Fruit fly (Drosophila melanogaster) whole organism, embryonic: ENCODE data around the gene CG6067.

Source experiments
- Abd-B ChIP-seq: fragments of 200-800 bp; sonication (Bioruptor generic); optimal IDR thresholded peaks from 2 replicates; lab custom pipeline; 2018; ENCODE audit warnings: missing biosample characterization, mild to moderate bottlenecking, missing genetic modification characterization, moderate library complexity
- CG10147 ChIP-seq: fragments of 200-800 bp; sonication (Bioruptor generic); optimal IDR thresholded peaks from 2 replicates; lab custom pipeline; 2019; ENCODE audit warnings: missing biosample characterization, mild to moderate bottlenecking, missing genetic modification characterization, moderate library complexity
- CG10209 ChIP-seq: fragments of 200-800 bp; sonication (Bioruptor generic); optimal IDR thresholded peaks from 3 replicates; lab custom pipeline; 2017; ENCODE audit warnings: missing biosample characterization, mild to moderate bottlenecking, missing genetic modification characterization, missing genetic modification reagents
- CG10274 ChIP-seq: fragments of 200-800 bp; sonication (Bioruptor generic); optimal IDR thresholded peaks from 3 replicates; lab custom pipeline; 2017; ENCODE audit warnings: missing biosample characterization, mild to moderate bottlenecking, missing genetic modification characterization
- CG10321 ChIP-seq: fragments of 200-800 bp; sonication (Bioruptor generic); IDR thresholded peaks from 2 replicates; pipeline ENCODE4 v1.3.6; 2022; ENCODE audit warnings: missing biosample characterization, missing genetic modification characterization
- CG10431 ChIP-seq: fragments of 200-800 bp; sonication (Bioruptor generic); optimal IDR thresholded peaks from 3 replicates; lab custom pipeline; 2018; ENCODE audit warnings: missing biosample characterization, mild to moderate bottlenecking, missing genetic modification characterization
- CG10979 ChIP-seq: fragments of 200-800 bp; sonication (Bioruptor generic); optimal IDR thresholded peaks from 2 replicates; lab custom pipeline; 2018; ENCODE audit warnings: missing biosample characterization, mild to moderate bottlenecking, missing genetic modification characterization, moderate library complexity
- CG11085 ChIP-seq: fragments of 200-800 bp; sonication (Bioruptor generic); IDR thresholded peaks from 2 replicates; pipeline ENCODE4 v1.3.6; 2022; ENCODE audit warnings: missing biosample characterization, missing genetic modification characterization
- CG11398 ChIP-seq: fragments of 200-800 bp; sonication (Bioruptor generic); optimal IDR thresholded peaks from 2 replicates; lab custom pipeline; 2016; ENCODE audit warnings: missing biosample characterization, missing genetic modification characterization
- CG12071 ChIP-seq: fragments of 200-800 bp; sonication (Bioruptor generic); optimal IDR thresholded peaks from 3 replicates; lab custom pipeline; 2018; ENCODE audit warnings: missing biosample characterization, mild to moderate bottlenecking, missing genetic modification characterization
- CG12155 ChIP-seq: fragments of 200-800 bp; sonication (Bioruptor generic); optimal IDR thresholded peaks from 3 replicates; lab custom pipeline; 2016; ENCODE audit warnings: missing biosample characterization, missing genetic modification characterization
- CG13775 ChIP-seq: fragments of 200-800 bp; sonication (Bioruptor generic); optimal IDR thresholded peaks from 3 replicates; lab custom pipeline; 2017; ENCODE audit warnings: missing biosample characterization, mild to moderate bottlenecking, missing genetic modification characterization
- CG14014 ChIP-seq: fragments of 200-800 bp; sonication (Bioruptor generic); IDR thresholded peaks from 2 replicates; pipeline ENCODE4 v1.3.6; 2022; ENCODE audit warnings: missing biosample characterization, missing genetic modification characterization
- CG1529 ChIP-seq: fragments of 200-800 bp; sonication (Bioruptor generic); optimal IDR thresholded peaks from 3 replicates; lab custom pipeline; 2018; ENCODE audit warnings: missing biosample characterization, missing genetic modification characterization
- CG17612 ChIP-seq: fragments of 200-800 bp; sonication (Bioruptor generic); IDR thresholded peaks from 2 replicates; pipeline ENCODE4 v1.3.6; 2022; ENCODE audit warnings: missing biosample characterization, missing genetic modification characterization
- CG18011 ChIP-seq: fragments of 200-800 bp; sonication (Bioruptor generic); optimal IDR thresholded peaks from 2 replicates; lab custom pipeline; 2017; ENCODE audit warnings: missing biosample characterization, missing genetic modification characterization, mild to moderate bottlenecking, moderate library complexity, missing genotype
- CG2120 ChIP-seq: fragments of 200-800 bp; sonication (Bioruptor generic); optimal IDR thresholded peaks from 3 replicates; lab custom pipeline; 2016; ENCODE audit warnings: missing biosample characterization, missing genetic modification characterization
- CG31365 ChIP-seq: fragments of 200-800 bp; sonication (Bioruptor generic); optimal IDR thresholded peaks from 2 replicates; lab custom pipeline; 2018; ENCODE audit warnings: missing biosample characterization, mild to moderate bottlenecking, missing genetic modification characterization
- CG31388 ChIP-seq: fragments of 200-800 bp; sonication (Bioruptor generic); optimal IDR thresholded peaks from 2 replicates; lab custom pipeline; 2016; ENCODE audit warnings: missing biosample characterization, missing genetic modification characterization
- CG4282 ChIP-seq: fragments of 200-800 bp; sonication (Bioruptor generic); optimal IDR thresholded peaks from 2 replicates; lab custom pipeline; 2016; ENCODE audit warnings: missing biosample characterization, missing genetic modification characterization
- CG4404 ChIP-seq: fragments of 200-800 bp; sonication (Bioruptor generic); IDR thresholded peaks from 2 replicates; pipeline ENCODE4 v1.3.6; 2022; ENCODE audit warnings: missing biosample characterization, missing genetic modification characterization
- CG4820 ChIP-seq: fragments of 200-800 bp; sonication (Bioruptor generic); optimal IDR thresholded peaks from 3 replicates; lab custom pipeline; 2016; ENCODE audit warnings: missing biosample characterization, missing genetic modification characterization
- CG5180 ChIP-seq: fragments of 200-800 bp; sonication (Bioruptor generic); optimal IDR thresholded peaks from 3 replicates; lab custom pipeline; 2017; ENCODE audit warnings: missing biosample characterization, missing genetic modification characterization, mild to moderate bottlenecking, moderate library complexity, missing genetic modification reagents
- CG6654 ChIP-seq: fragments of 200-800 bp; sonication (Bioruptor generic); optimal IDR thresholded peaks from 2 replicates; lab custom pipeline; 2017; ENCODE audit warnings: missing biosample characterization, mild to moderate bottlenecking, missing genetic modification characterization
- CG7357 ChIP-seq: fragments of 200-800 bp; sonication (Bioruptor generic); IDR thresholded peaks from 3 replicates; pipeline ENCODE4 v1.3.6; 2022; ENCODE audit warnings: missing biosample characterization, missing genetic modification characterization
- CG8944 ChIP-seq: fragments of 200-800 bp; sonication (Bioruptor generic); optimal IDR thresholded peaks from 3 replicates; lab custom pipeline; 2016; ENCODE audit warnings: missing biosample characterization, missing genetic modification characterization
- H15 ChIP-seq: fragments of 200-800 bp; sonication (Bioruptor generic); IDR thresholded peaks from 3 replicates; pipeline ENCODE4 v1.3.6; 2022; ENCODE audit warnings: missing biosample characterization, missing genetic modification characterization
- Hey ChIP-seq: fragments of 200-800 bp; sonication (Bioruptor generic); optimal IDR thresholded peaks from 3 replicates; lab custom pipeline; 2018; ENCODE audit warnings: missing biosample characterization, mild to moderate bottlenecking, missing genetic modification characterization
- Hr3 ChIP-seq: fragments of 200-800 bp; sonication (Bioruptor generic); optimal IDR thresholded peaks from 3 replicates; lab custom pipeline; 2016; ENCODE audit warnings: missing biosample characterization, missing genetic modification characterization
- Hr51 ChIP-seq, 2 experiments: fragments of 200-800 bp; sonication (Bioruptor generic); optimal IDR thresholded peaks; 2 replicates in 1 of 2; 3 replicates in 1 of 2; lab custom pipeline; 2016 to 2018; ENCODE audit warnings: missing biosample characterization in 2 of 2, missing genetic modification characterization in 2 of 2, mild to moderate bottlenecking in 1 of 2, moderate library complexity in 1 of 2
- Max ChIP-seq: fragments of 200-800 bp; sonication (Bioruptor generic); optimal IDR thresholded peaks from 2 replicates; lab custom pipeline; 2016; ENCODE audit warnings: missing biosample characterization, mild to moderate bottlenecking, missing genetic modification characterization
- NC2α ChIP-seq: fragments of 200-800 bp; sonication (Bioruptor generic); optimal IDR thresholded peaks from 2 replicates; lab custom pipeline; 2016; ENCODE audit warnings: missing biosample characterization, missing genetic modification characterization
- NC2β ChIP-seq: fragments of 200-800 bp; sonication (Bioruptor generic); optimal IDR thresholded peaks from 2 replicates; lab custom pipeline; 2016; ENCODE audit warnings: missing biosample characterization, missing genetic modification characterization
- Ssrp ChIP-seq: fragments of 200-800 bp; sonication (Bioruptor generic); optimal IDR thresholded peaks from 2 replicates; lab custom pipeline; 2018; ENCODE audit warnings: missing biosample characterization, mild to moderate bottlenecking, missing genetic modification characterization, moderate library complexity
- abd-A ChIP-seq: fragments of 200-800 bp; sonication (Bioruptor generic); optimal IDR thresholded peaks from 3 replicates; lab custom pipeline; 2019; ENCODE audit warnings: missing biosample characterization, mild to moderate bottlenecking, missing genetic modification characterization, moderate library complexity
- ap ChIP-seq: fragments of 200-800 bp; sonication (Bioruptor generic); IDR thresholded peaks from 2 replicates; pipeline ENCODE4 v1.3.6; 2022; ENCODE audit warnings: missing biosample characterization, missing genetic modification characterization
- ara ChIP-seq: fragments of 200-800 bp; sonication (Bioruptor generic); IDR thresholded peaks from 2 replicates; pipeline ENCODE4 v1.3.6; 2022; ENCODE audit warnings: missing biosample characterization, missing genetic modification characterization
- ems ChIP-seq: fragments of 200-800 bp; sonication (Bioruptor generic); optimal IDR thresholded peaks from 3 replicates; lab custom pipeline; 2016; ENCODE audit warnings: missing biosample characterization, missing genetic modification characterization
- grn ChIP-seq: fragments of 200-800 bp; sonication (Bioruptor generic); optimal IDR thresholded peaks from 3 replicates; lab custom pipeline; 2017; ENCODE audit warnings: missing biosample characterization, missing genetic modification characterization
- hth ChIP-seq: fragments of >200 bp; optimal IDR thresholded peaks from 2 replicates; lab custom pipeline; 2017; ENCODE audit warnings: inconsistent platforms
- ind ChIP-seq: fragments of 200-800 bp; sonication (Bioruptor generic); optimal IDR thresholded peaks from 3 replicates; lab custom pipeline; 2016; ENCODE audit warnings: missing biosample characterization, missing genetic modification characterization
- maf-S ChIP-seq: fragments of 200-800 bp; sonication (Bioruptor generic); optimal IDR thresholded peaks from 2 replicates; lab custom pipeline; 2016; ENCODE audit warnings: missing biosample characterization, missing genetic modification characterization
- nau ChIP-seq: fragments of 200-800 bp; sonication (Bioruptor generic); optimal IDR thresholded peaks from 3 replicates; lab custom pipeline; 2017; ENCODE audit warnings: missing biosample characterization, mild to moderate bottlenecking, missing genetic modification characterization, missing genetic modification reagents
- nerfin-2 ChIP-seq: fragments of 200-800 bp; sonication (Bioruptor generic); IDR thresholded peaks from 2 replicates; pipeline ENCODE4 v1.3.6; 2022; ENCODE audit warnings: missing biosample characterization, missing genetic modification characterization; ENCODE audit not compliant: partially characterized antibody
- oc ChIP-seq: fragments of 200-800 bp; sonication (Bioruptor generic); optimal IDR thresholded peaks from 2 replicates; lab custom pipeline; 2018; ENCODE audit warnings: missing biosample characterization, mild to moderate bottlenecking, missing genetic modification characterization, moderate library complexity
- onecut ChIP-seq: fragments of 200-800 bp; sonication (Bioruptor generic); IDR thresholded peaks from 2 replicates; pipeline ENCODE4 v1.3.6; 2022; ENCODE audit warnings: missing biosample characterization, missing genetic modification characterization
- sc ChIP-seq, 3 experiments: fragments of >200 bp in 2 of 3; fragments of 200-800 bp in 1 of 3; sonication (Bioruptor generic) in 1 of 3; optimal IDR thresholded peaks; 2 replicates in 2 of 3; 3 replicates in 1 of 3; lab custom pipeline; 2017; ENCODE audit warnings: mild to moderate bottlenecking in 1 of 3, missing biosample characterization in 1 of 3, missing genetic modification characterization in 1 of 3, missing genetic modification reagents in 1 of 3
- sens ChIP-seq: fragments of 200-800 bp; sonication (Bioruptor generic); peaks from one replicate; lab custom pipeline; 2016; ENCODE audit warnings: missing biosample characterization, missing genetic modification characterization
- sna ChIP-seq: fragments of 200-800 bp; sonication (Bioruptor generic); IDR thresholded peaks from 2 replicates; pipeline ENCODE4 v1.3.6; 2022; ENCODE audit warnings: missing biosample characterization, missing genetic modification characterization; ENCODE audit not compliant: partially characterized antibody
- sr ChIP-seq: fragments of 200-800 bp; sonication (Bioruptor generic); IDR thresholded peaks from 3 replicates; pipeline ENCODE4 v1.3.6; 2022; ENCODE audit warnings: missing biosample characterization, missing genetic modification characterization

The CG6067 gene

DNA sequence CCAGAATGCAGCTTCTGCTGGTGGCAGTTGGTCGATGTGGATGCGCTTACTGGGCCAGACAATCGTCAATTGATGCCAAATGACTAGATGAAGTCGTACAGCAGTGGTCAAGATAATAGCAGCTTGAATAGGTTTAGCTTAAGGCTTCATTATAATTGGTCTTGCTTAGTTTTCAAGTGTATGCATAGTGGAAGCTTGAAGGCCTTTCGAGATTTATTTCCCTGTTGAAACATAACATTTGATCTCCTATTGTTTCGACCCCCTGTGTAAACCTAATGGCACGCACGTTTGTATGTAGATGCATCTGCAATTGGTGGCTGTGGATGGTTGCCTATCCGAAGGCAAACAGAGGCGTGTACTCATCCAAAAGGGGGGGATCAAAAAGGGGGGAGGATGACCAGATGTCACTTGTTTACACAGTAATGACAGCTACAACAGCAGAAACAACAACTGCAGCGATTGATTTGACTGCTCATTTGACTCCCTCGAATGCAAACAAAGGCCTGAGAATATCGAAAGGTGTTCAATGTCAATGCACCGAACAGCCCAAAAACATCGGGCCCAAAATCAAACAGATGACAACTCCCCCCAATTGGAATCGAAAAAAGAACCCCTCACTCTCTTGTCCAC, 12.8 kb downstream of the CG6067 start (continued):
- TF ChIP-seq sc (optimal IDR thresholded peaks at IDR 0.05; lab: Kevin White, UChicago): no peak
- TF ChIP-seq sc (GFP tag; optimal IDR thresholded peaks at IDR 0.05; lab: Kevin White, UChicago): no peak
- peak; percentile 0 for TF ChIP-seq CG11398
- TF ChIP-seq CG31365 (tag; lab: Kevin White, UChicago): no peak
- no peak for TF ChIP-seq Hey (tag; lab: Kevin White, UChicago)
- no peak for TF ChIP-seq Hr3 (GFP tag; lab: Kevin White, UChicago)
- TF ChIP-seq Hr51 (GFP tag; optimal IDR thresholded peaks at IDR 0.05; lab: Kevin White, UChicago): peak in 1 of 2 experiments; percentile 5
- TF ChIP-seq Max (GFP tag; lab: Kevin White, UChicago): no peak
- TF ChIP-seq sna (GFP tag; lab: Robert Waterston, UW): no peak
- TF ChIP-seq CG14014 (GFP tag; lab: Robert Waterston, UW): no peak
- no peak for TF ChIP-seq CG10209 (GFP tag; lab: Kevin White, UChicago)
- TF ChIP-seq CG10274 (GFP tag; lab: Kevin White, UChicago): no peak
- peak; percentile 16 for TF ChIP-seq NC2β (GFP tag; lab: Kevin White, UChicago)
- no peak for TF ChIP-seq CG4820 (GFP tag; lab: Kevin White, UChicago)
- peak; percentile 9 for TF ChIP-seq ind
- no peak for TF ChIP-seq NC2α (GFP tag; lab: Kevin White, UChicago)
- no peak for TF ChIP-seq CG31388 (GFP tag; lab: Kevin White, UChicago)
- no peak for TF ChIP-seq CG4404 (GFP tag; lab: Robert Waterston, UW)
- no peak for TF ChIP-seq maf-S (GFP tag; lab: Kevin White, UChicago)
- TF ChIP-seq CG12071 (GFP tag; lab: Kevin White, UChicago): no peak
- TF ChIP-seq sens: peak; percentile 94
- TF ChIP-seq oc (tag; lab: Kevin White, UChicago): no peak
- TF ChIP-seq CG1529 (GFP tag; lab: Kevin White, UChicago): peak; percentile 16
- TF ChIP-seq CG4282 (GFP tag; lab: Kevin White, UChicago): no peak
- peak; percentile 15; the same call in 1 of the 3 replicates for TF ChIP-seq H15 (GFP tag; lab: Robert Waterston, UW)
- 0 out of 3 replicates have a peak, but pooled peaks have one; percentile 26 for TF ChIP-seq sr (GFP tag; lab: Robert Waterston, UW)
- TF ChIP-seq grn (GFP tag; lab: Kevin White, UChicago): no peak
- TF ChIP-seq abd-A (tag; lab: Kevin White, UChicago): no peak
- TF ChIP-seq Ssrp: peak; percentile 54
- peak; percentile 24; the same call in 1 of the 2 replicates for TF ChIP-seq onecut (GFP tag; lab: Robert Waterston, UW)
- no peak for TF ChIP-seq CG11085 (GFP tag; lab: Robert Waterston, UW)
- TF ChIP-seq ems (GFP tag; lab: Kevin White, UChicago): no peak
- no peak for TF ChIP-seq CG17612 (GFP tag; lab: Robert Waterston, UW)
- no peak for TF ChIP-seq CG10321 (GFP tag; lab: Robert Waterston, UW)
- no peak for TF ChIP-seq CG5180 (GFP tag; lab: Kevin White, UChicago)
- no peak for TF ChIP-seq CG10147 (GFP tag; lab: Kevin White, UChicago)
- TF ChIP-seq ap: no peak
- no peak for TF ChIP-seq CG6654 (GFP tag; lab: Kevin White, UChicago)
- TF ChIP-seq hth: no peak
- no peak for TF ChIP-seq CG18011 (GFP tag; lab: Kevin White, UChicago)
- TF ChIP-seq CG13775 (GFP tag; lab: Kevin White, UChicago): peak; percentile 4
- TF ChIP-seq CG12155 (GFP tag; lab: Kevin White, UChicago): no peak
- TF ChIP-seq nerfin-2: no peak
- no peak for TF ChIP-seq nau (GFP tag; lab: Kevin White, UChicago)
- peak; percentile 63; the same call in 1 of the 2 replicates for TF ChIP-seq ara (GFP tag; lab: Robert Waterston, UW)
- TF ChIP-seq CG10979 (tag; lab: Kevin White, UChicago): peak; percentile 50
- TF ChIP-seq CG2120 (GFP tag; lab: Kevin White, UChicago): no peak
- TF ChIP-seq Abd-B: no peak
- no peak for TF ChIP-seq CG10431
- TF ChIP-seq CG7357 (GFP tag; lab: Robert Waterston, UW): no peak
- TF ChIP-seq CG8944 (GFP tag; lab: Kevin White, UChicago): no peak
